Fruit fly (Drosophila melanogaster): ENCODE measurements around the gene CG8132.
A peak's percentile ranks its signal among the peaks of the same experiment; 100 is the strongest.

CG8132 gene

DNA sequence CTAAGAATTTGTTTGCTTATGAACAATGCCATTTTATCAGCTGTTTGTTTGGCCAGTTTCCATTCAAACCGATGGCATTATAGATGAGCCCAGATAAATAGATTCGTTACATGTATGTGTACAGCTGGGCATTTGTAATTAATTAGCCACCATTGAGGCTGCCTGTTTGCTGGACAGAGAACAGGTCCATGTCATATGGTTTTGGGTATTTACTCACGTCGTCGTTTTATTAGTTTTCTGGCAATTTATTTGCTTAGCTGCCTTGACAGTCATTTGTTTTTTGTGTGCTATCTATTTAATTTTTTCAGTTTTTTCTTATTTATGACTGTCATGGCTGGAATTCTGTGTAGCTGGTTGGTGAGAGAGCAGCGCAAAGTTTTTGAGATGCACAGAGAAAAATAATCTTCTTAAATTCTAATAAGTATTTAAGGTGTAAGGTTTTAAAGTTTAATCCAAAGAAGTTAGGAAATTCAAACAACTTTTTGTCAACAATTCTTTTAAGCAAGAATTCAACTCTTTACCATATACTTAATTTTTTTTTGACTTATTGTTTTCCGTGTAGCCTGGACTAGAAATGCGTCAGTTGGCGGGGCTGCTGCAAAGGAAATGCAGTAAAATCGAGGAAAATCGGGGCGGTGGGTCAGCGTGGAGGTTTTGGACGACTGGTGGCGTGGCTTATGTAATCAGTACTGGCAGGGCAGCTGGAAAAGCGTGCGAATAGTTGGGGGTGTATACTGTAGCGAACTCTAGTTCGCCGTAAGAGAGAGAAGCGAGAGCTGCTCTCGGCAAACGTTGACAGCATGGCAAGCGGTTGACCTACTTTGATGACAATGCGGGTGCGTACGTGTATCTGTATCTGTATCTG lies 33.5 kb downstream of the CG8132 start (continued):
- TF ChIP-seq p53 (GFP tag; optimal IDR thresholded peaks at IDR 0.05) (peak; percentile 69), grn (GFP tag; optimal IDR thresholded peaks at IDR 0.05) (peak; percentile 35), Tbp (GFP tag; optimal IDR thresholded peaks at IDR 0.05) (no peak), ken (GFP tag; IDR thresholded peaks at IDR 0.05) (peak; percentile 83), ranshi (GFP tag; IDR thresholded peaks at IDR 0.05) (peak; percentile 88; the same call in 1 of the 2 replicates), Hr39 (optimal IDR thresholded peaks at IDR 0.05) (no peak), D19B (GFP tag; optimal IDR thresholded peaks at IDR 0.05) (peak; percentile 60), CG7271 (tag; optimal IDR thresholded peaks at IDR 0.05) (peak; percentile 19), nom (GFP tag; optimal IDR thresholded peaks at IDR 0.05) (no peak), CG6175 (GFP tag; IDR thresholded peaks at IDR 0.05) (peak; percentile 70), NC2α (GFP tag; optimal IDR thresholded peaks at IDR 0.05) (peak; percentile 49), CG13894 (tag; optimal IDR thresholded peaks at IDR 0.05) (peak; percentile 69), sima (GFP tag; optimal IDR thresholded peaks at IDR 0.05) (peak; percentile 75), Nf-YB (GFP tag; optimal IDR thresholded peaks at IDR 0.05) (peak; percentile 64), ro (GFP tag; IDR thresholded peaks at IDR 0.05) (0 out of 2 replicates have a peak, but pooled peaks have one; percentile 26), CG4424 (GFP tag; optimal IDR thresholded peaks at IDR 0.05) (peak; percentile 86), stc (GFP tag; IDR thresholded peaks at IDR 0.05) (peak; percentile 80), CG2129 (GFP tag; IDR thresholded peaks at IDR 0.05; ENCODE audit: partially characterized antibody) (no peak), knrl (GFP tag; IDR thresholded peaks at IDR 0.05; ENCODE audit: partially characterized antibody) (no peak), CG17568 (GFP tag; optimal IDR thresholded peaks at IDR 0.05) (peak; percentile 64), fru (optimal IDR thresholded peaks at IDR 0.05) (no peak)

dm6 chr3R:9435898-9436297 lies 34.6 kb downstream of the CG8132 start:
- TF ChIP-seq sens (GFP tag) (peak; percentile 53), Hr51 (GFP tag; optimal IDR thresholded peaks at IDR 0.05) (no peak), Ets65A (GFP tag) (peak; percentile 78)

- TF ChIP-seq zfh1 (GFP tag; IDR thresholded peaks at IDR 0.05) (0 out of 3 replicates have a peak, but pooled peaks have one; percentile 15), btn (GFP tag; optimal IDR thresholded peaks at IDR 0.05) (no peak), CG4617 (GFP tag; optimal IDR thresholded peaks at IDR 0.05; ENCODE audit: borderline replicate concordance) (no peak), CoRest (tag; optimal IDR thresholded peaks at IDR 0.05) (no peak), sd (tag; optimal IDR thresholded peaks at IDR 0.05) (peak; percentile 87), wek (GFP tag; optimal IDR thresholded peaks at IDR 0.05) (no peak), CG8290 (GFP tag; optimal IDR thresholded peaks at IDR 0.05) (no peak), CG8290 (tag; optimal IDR thresholded peaks at IDR 0.05) (peak in 1 of 2 experiments; percentile 15), NK7.1 (GFP tag; optimal IDR thresholded peaks at IDR 0.05) (peak; percentile 15), cas (GFP tag; IDR thresholded peaks at IDR 0.05) (no peak), slbo (GFP tag; IDR thresholded peaks at IDR 0.05) (0 out of 2 replicates have a peak, but pooled peaks have one; percentile 25), bsh (GFP tag; optimal IDR thresholded peaks at IDR 0.05) (no peak), Meics (GFP tag; optimal IDR thresholded peaks at IDR 0.05) (no peak), Hr51 (GFP tag; optimal IDR thresholded peaks at IDR 0.05) (no peak), CG4854 (GFP tag; optimal IDR thresholded peaks at IDR 0.05) (no peak), CG6683 (GFP tag; optimal IDR thresholded peaks at IDR 0.05) (no peak), CG7928 (GFP tag; optimal IDR thresholded peaks at IDR 0.05) (no peak), Awh (GFP tag; IDR thresholded peaks at IDR 0.05) (peak; percentile 45; the same call in 1 of the 2 replicates), Sry-β (GFP tag; optimal IDR thresholded peaks at IDR 0.05) (no peak), maf-S (GFP tag; optimal IDR thresholded peaks at IDR 0.05) (no peak), tgo (GFP tag; IDR thresholded peaks at IDR 0.05) (no peak), slp2 (GFP tag; optimal IDR thresholded peaks at IDR 0.05) (no peak), CG10543 (GFP tag; optimal IDR thresholded peaks at IDR 0.05) (peak; percentile 66), CG32532 (GFP tag; IDR thresholded peaks at IDR 0.05) (peak; percentile 50; the same call in 1 of the 2 replicates), CG13894 (tag; optimal IDR thresholded peaks at IDR 0.05) (no peak)
These were observed 35.2 kb downstream of the CG8132 start for dm6 chr3R:9436358-9436972.
